Fruit fly (Drosophila melanogaster) whole organism, embryonic: ENCODE data around the gene Chd64.

Experiments
- Ada2b ChIP-seq: fragments of 200-800 bp; sonication (Bioruptor generic); IDR thresholded peaks from 2 replicates; pipeline ENCODE4 v1.3.6; 2022; ENCODE audit warnings: missing biosample characterization, missing genetic modification characterization
- CG11560 ChIP-seq: fragments of 200-800 bp; sonication (Bioruptor generic); IDR thresholded peaks from 3 replicates; pipeline ENCODE4 v1.3.6; 2022; ENCODE audit warnings: missing biosample characterization, missing genetic modification characterization
- CG11695 ChIP-seq: fragments of 200-800 bp; sonication (Bioruptor generic); IDR thresholded peaks from 3 replicates; pipeline ENCODE4 v1.3.6; 2022; ENCODE audit warnings: missing biosample characterization, missing genetic modification characterization
- CG12219 ChIP-seq: fragments of 200-800 bp; sonication (Bioruptor generic); optimal IDR thresholded peaks from 3 replicates; lab custom pipeline; 2018; ENCODE audit warnings: missing biosample characterization, mild to moderate bottlenecking, missing genetic modification characterization
- CG12299 ChIP-seq: fragments of 200-800 bp; sonication (Bioruptor generic); optimal IDR thresholded peaks from 2 replicates; lab custom pipeline; 2018; ENCODE audit warnings: missing biosample characterization, mild to moderate bottlenecking, missing genetic modification characterization
- CG13624 ChIP-seq: fragments of 200-800 bp; sonication (Bioruptor generic); optimal IDR thresholded peaks from 2 replicates; lab custom pipeline; 2016; ENCODE audit warnings: missing biosample characterization, missing genetic modification characterization
- CG1647 ChIP-seq: fragments of 200-800 bp; sonication (Bioruptor generic); optimal IDR thresholded peaks from 3 replicates; lab custom pipeline; 2016; ENCODE audit warnings: missing biosample characterization, missing genetic modification characterization
- CG17612 ChIP-seq: fragments of 200-800 bp; sonication (Bioruptor generic); IDR thresholded peaks from 2 replicates; pipeline ENCODE4 v1.3.6; 2022; ENCODE audit warnings: missing biosample characterization, missing genetic modification characterization
- CG18476 ChIP-seq: fragments of 200-800 bp; sonication (Bioruptor generic); optimal IDR thresholded peaks from 2 replicates; lab custom pipeline; 2016; ENCODE audit warnings: missing biosample characterization, mild to moderate bottlenecking, missing genetic modification characterization
- CG2202 ChIP-seq: fragments of 200-800 bp; sonication (Bioruptor generic); optimal IDR thresholded peaks from 2 replicates; lab custom pipeline; 2018; ENCODE audit warnings: missing biosample characterization, mild to moderate bottlenecking, missing genetic modification characterization
- CG2712 ChIP-seq: fragments of 200-800 bp; optimal IDR thresholded peaks from 3 replicates; lab custom pipeline; 2019; ENCODE audit warnings: missing biosample characterization, mild to moderate bottlenecking, missing genetic modification characterization, moderate library complexity
- CG30431 ChIP-seq: fragments of 200-800 bp; sonication (Bioruptor generic); optimal IDR thresholded peaks from 2 replicates; lab custom pipeline; 2017; ENCODE audit warnings: missing biosample characterization, missing genetic modification characterization
- CG31441 ChIP-seq: fragments of 200-800 bp; sonication (Bioruptor generic); IDR thresholded peaks from 2 replicates; pipeline ENCODE4 v1.3.6; 2022; ENCODE audit warnings: missing biosample characterization, missing genetic modification characterization
- CG3163 ChIP-seq: fragments of 200-800 bp; sonication (Bioruptor generic); optimal IDR thresholded peaks from 3 replicates; lab custom pipeline; 2016; ENCODE audit warnings: missing biosample characterization, missing genetic modification characterization
- CG3838 ChIP-seq: fragments of 200-800 bp; sonication (Bioruptor generic); optimal IDR thresholded peaks from 3 replicates; lab custom pipeline; 2016; ENCODE audit warnings: missing biosample characterization, missing genetic modification characterization
- CG4730 ChIP-seq: fragments of 200-800 bp; sonication (Bioruptor generic); IDR thresholded peaks from 2 replicates; pipeline ENCODE4 v1.3.6; 2022; ENCODE audit warnings: missing biosample characterization, missing genetic modification characterization
- CG6254 ChIP-seq: fragments of 200-800 bp; sonication (Bioruptor generic); optimal IDR thresholded peaks from 3 replicates; lab custom pipeline; 2017; ENCODE audit warnings: mild to moderate bottlenecking, missing biosample characterization, missing genetic modification reagents, missing genetic modification characterization
- CG6813 ChIP-seq: fragments of 200-800 bp; sonication (Bioruptor generic); optimal IDR thresholded peaks from 2 replicates; lab custom pipeline; 2017; ENCODE audit warnings: missing biosample characterization, missing genetic modification characterization, mild to moderate bottlenecking, moderate library complexity, missing genetic modification reagents
- CG7963 ChIP-seq: fragments of 200-800 bp; sonication (Bioruptor generic); IDR thresholded peaks from 3 replicates; pipeline ENCODE4 v1.3.6; 2022; ENCODE audit warnings: missing biosample characterization, missing genetic modification characterization; ENCODE audit not compliant: partially characterized antibody
- CG7987 ChIP-seq: fragments of 200-800 bp; sonication (Bioruptor generic); optimal IDR thresholded peaks from 2 replicates; lab custom pipeline; 2018; ENCODE audit warnings: missing biosample characterization, mild to moderate bottlenecking, missing genetic modification characterization, moderate library complexity
- CG9817 ChIP-seq: fragments of 200-800 bp; sonication (Bioruptor generic); optimal IDR thresholded peaks from 2 replicates; lab custom pipeline; 2018; ENCODE audit warnings: missing biosample characterization, mild to moderate bottlenecking, missing genetic modification characterization, moderate library complexity
- CkIIα-i1 ChIP-seq: fragments of 200-800 bp; sonication (Bioruptor generic); IDR thresholded peaks from 2 replicates; pipeline ENCODE4 v1.3.6; 2022; ENCODE audit warnings: missing biosample characterization, missing genetic modification characterization
- MBD-R2 ChIP-seq: fragments of 200-800 bp; sonication (Bioruptor generic); IDR thresholded peaks from 2 replicates; pipeline ENCODE4 v1.3.6; 2022; ENCODE audit warnings: missing biosample characterization, missing genetic modification characterization
- MTF-1 ChIP-seq: fragments of 200-800 bp; sonication (Bioruptor generic); optimal IDR thresholded peaks from 2 replicates; lab custom pipeline; 2018; ENCODE audit warnings: missing biosample characterization, mild to moderate bottlenecking, missing genetic modification characterization, borderline replicate concordance
- Med ChIP-seq: fragments of 200-800 bp; sonication (Bioruptor generic); peaks from one replicate; lab custom pipeline; 2016; ENCODE audit warnings: missing biosample characterization, missing genetic modification characterization, mild to moderate bottlenecking, inconsistent platforms, moderate library complexity
- Mes4 ChIP-seq: fragments of 200-800 bp; sonication (Bioruptor generic); optimal IDR thresholded peaks from 2 replicates; lab custom pipeline; 2016; ENCODE audit warnings: missing biosample characterization, missing genetic modification characterization
- Opbp ChIP-seq: fragments of 200-800 bp; sonication (Bioruptor generic); IDR thresholded peaks from 3 replicates; pipeline ENCODE4 v1.3.6; 2022; ENCODE audit warnings: missing biosample characterization, missing genetic modification characterization; ENCODE audit not compliant: partially characterized antibody
- YL-1 ChIP-seq: fragments of 200-800 bp; sonication (Bioruptor generic); optimal IDR thresholded peaks from 3 replicates; lab custom pipeline; 2017; ENCODE audit warnings: missing biosample characterization, mild to moderate bottlenecking, missing genetic modification characterization
- aop ChIP-seq: fragments of 200-800 bp; sonication (Bioruptor generic); IDR thresholded peaks from 2 replicates; pipeline ENCODE4 v1.3.6; 2022; ENCODE audit warnings: missing biosample characterization, missing genetic modification characterization
- caup ChIP-seq: fragments of 200-800 bp; sonication (Bioruptor generic); optimal IDR thresholded peaks from 3 replicates; lab custom pipeline; 2017; ENCODE audit warnings: missing biosample characterization, mild to moderate bottlenecking, missing genetic modification characterization, moderate library complexity; ENCODE audit not compliant: severe bottlenecking
- dmrt99B ChIP-seq: fragments of 200-800 bp; sonication (Bioruptor generic); optimal IDR thresholded peaks from 2 replicates; lab custom pipeline; 2018; ENCODE audit warnings: missing biosample characterization, mild to moderate bottlenecking, missing genetic modification characterization, moderate library complexity
- ewg ChIP-seq: fragments of 200-800 bp; sonication (Bioruptor generic); optimal IDR thresholded peaks from 3 replicates; lab custom pipeline; 2017; ENCODE audit warnings: mild to moderate bottlenecking, missing biosample characterization, missing genetic modification reagents, missing genetic modification characterization
- ftz-f1 ChIP-seq: fragments of 200-800 bp; sonication (Bioruptor generic); optimal IDR thresholded peaks from 2 replicates; lab custom pipeline; 2016; ENCODE audit warnings: missing biosample characterization, missing genetic modification characterization
- hth ChIP-seq: fragments of >200 bp; optimal IDR thresholded peaks from 2 replicates; lab custom pipeline; 2017; ENCODE audit warnings: inconsistent platforms
- ind ChIP-seq: fragments of 200-800 bp; sonication (Bioruptor generic); optimal IDR thresholded peaks from 3 replicates; lab custom pipeline; 2016; ENCODE audit warnings: missing biosample characterization, missing genetic modification characterization
- knrl ChIP-seq: fragments of 200-800 bp; sonication (Bioruptor generic); IDR thresholded peaks from 3 replicates; pipeline ENCODE4 v1.3.6; 2022; ENCODE audit warnings: missing biosample characterization, missing genetic modification characterization; ENCODE audit not compliant: partially characterized antibody
- lab ChIP-seq: fragments of 200-800 bp; sonication (Bioruptor generic); optimal IDR thresholded peaks from 3 replicates; lab custom pipeline; 2017; ENCODE audit warnings: missing biosample characterization, missing genetic modification characterization, mild to moderate bottlenecking, moderate library complexity, missing genetic modification reagents
- mam ChIP-seq: fragments of 200-800 bp; sonication (Bioruptor generic); optimal IDR thresholded peaks from 3 replicates; lab custom pipeline; 2016; ENCODE audit warnings: missing biosample characterization, missing genetic modification characterization
- mld ChIP-seq: fragments of 200-800 bp; sonication (Bioruptor generic); IDR thresholded peaks from 3 replicates; pipeline ENCODE4 v1.3.6; 2022; ENCODE audit warnings: missing biosample characterization, missing genetic modification characterization; ENCODE audit not compliant: partially characterized antibody
- org-1 ChIP-seq: fragments of 200-800 bp; sonication (Bioruptor generic); optimal IDR thresholded peaks from 2 replicates; lab custom pipeline; 2017; ENCODE audit warnings: missing biosample characterization, missing genetic modification characterization
- pan ChIP-seq, 4 experiments: fragments of >200 bp in 3 of 4; fragments of 200-800 bp in 1 of 4; sonication (Bioruptor generic) in 1 of 4; optimal IDR thresholded peaks in 3 of 4; IDR thresholded peaks in 1 of 4; 2 replicates each; pipeline versions ENCODE4 v1.3.6 to Lab custom; 2017 to 2022; ENCODE audit warnings: missing biosample characterization in 2 of 4, missing genetic modification characterization in 2 of 4, mixed read lengths in 1 of 4
- pita ChIP-seq: fragments of 200-800 bp; sonication (Bioruptor generic); optimal IDR thresholded peaks from 2 replicates; lab custom pipeline; 2017; ENCODE audit warnings: missing biosample characterization, mild to moderate bottlenecking, missing genetic modification characterization
- repo ChIP-seq: fragments of 200-800 bp; sonication (Bioruptor generic); optimal IDR thresholded peaks from 2 replicates; lab custom pipeline; 2016; ENCODE audit warnings: missing biosample characterization, missing genetic modification characterization
- run ChIP-seq: fragments of 200-800 bp; sonication (Bioruptor generic); optimal IDR thresholded peaks from 3 replicates; lab custom pipeline; 2018; ENCODE audit warnings: missing biosample characterization, mild to moderate bottlenecking, missing genetic modification characterization
- salm ChIP-seq: fragments of 200-800 bp; sonication (Bioruptor generic); optimal IDR thresholded peaks from 2 replicates; lab custom pipeline; 2018; ENCODE audit warnings: missing biosample characterization, mild to moderate bottlenecking, missing genetic modification characterization
- sens ChIP-seq: fragments of 200-800 bp; sonication (Bioruptor generic); peaks from one replicate; lab custom pipeline; 2016; ENCODE audit warnings: missing biosample characterization, missing genetic modification characterization
- zen2 ChIP-seq: fragments of 200-800 bp; sonication (Bioruptor generic); IDR thresholded peaks from 3 replicates; pipeline ENCODE4 v1.3.6; 2022; ENCODE audit warnings: missing biosample characterization, missing genetic modification characterization; ENCODE audit not compliant: partially characterized antibody
- zf30C ChIP-seq: fragments of 200-800 bp; sonication (Bioruptor generic); optimal IDR thresholded peaks from 3 replicates; lab custom pipeline; 2018; ENCODE audit warnings: missing biosample characterization, mild to moderate bottlenecking, missing genetic modification characterization

The Chd64 gene

DNA sequence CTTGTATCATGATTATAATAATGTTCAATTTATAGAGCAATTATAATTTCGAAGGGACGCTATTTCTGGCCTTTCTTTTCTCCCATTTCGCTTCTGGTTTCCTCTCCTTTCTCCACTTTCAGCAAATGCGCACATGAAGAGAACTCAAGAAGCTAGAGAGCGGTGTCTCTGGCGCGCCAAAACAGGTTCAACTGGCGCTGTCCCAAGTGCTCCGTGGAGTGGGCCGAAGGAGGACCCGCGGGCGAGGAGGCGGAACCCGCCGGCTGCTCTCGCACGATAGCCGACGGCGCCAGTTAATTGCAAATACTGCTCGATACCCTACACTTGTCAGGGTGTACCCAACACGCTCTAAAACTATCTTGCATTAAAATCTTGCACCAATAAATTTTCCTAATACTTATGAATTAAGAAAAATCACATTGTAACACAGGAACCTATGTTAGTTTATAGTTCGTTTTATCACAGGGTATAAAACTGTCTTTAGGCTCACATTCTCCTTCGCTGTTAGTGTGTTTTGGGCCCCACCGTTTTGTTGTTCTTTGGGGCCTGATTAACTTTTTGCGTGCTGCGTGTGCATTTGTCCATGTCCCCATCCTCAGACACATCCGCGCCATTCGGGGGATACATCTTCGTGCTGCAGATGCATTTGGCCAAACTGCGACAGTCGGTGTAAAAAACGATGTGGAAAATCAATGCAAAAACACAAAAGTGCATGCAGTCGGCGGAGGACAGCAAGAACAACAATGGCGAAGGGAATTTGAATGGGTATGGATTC lies 51.8 kb downstream of the Chd64 start (continued):
- TF ChIP-seq run (tag; lab: Kevin White, UChicago), result peak; percentile 65
- TF ChIP-seq Opbp (GFP tag; lab: Robert Waterston, UW), result no peak
- TF ChIP-seq CG3838, result peak; percentile 36
- peak; percentile 71 for TF ChIP-seq CG3163 (GFP tag; lab: Kevin White, UChicago)
- TF ChIP-seq repo (GFP tag; lab: Kevin White, UChicago), result peak; percentile 76
- TF ChIP-seq zen2 (GFP tag; lab: Robert Waterston, UW), result no peak
- TF ChIP-seq CG12299 (tag; lab: Kevin White, UChicago), result peak; percentile 60
- peak; percentile 80 for TF ChIP-seq CG31441 (GFP tag; lab: Robert Waterston, UW)
- TF ChIP-seq YL-1 (GFP tag; lab: Kevin White, UChicago), result no peak
- TF ChIP-seq ind (GFP tag; lab: Kevin White, UChicago), result peak; percentile 92
- peak; percentile 90 for TF ChIP-seq CG4730 (GFP tag; lab: Robert Waterston, UW)
- peak; percentile 87 for TF ChIP-seq CG11695
- no peak for TF ChIP-seq hth (lab: Kevin White, UChicago)
- TF ChIP-seq CG12219, result peak; percentile 88
- TF ChIP-seq CG2712 (tag; lab: Kevin White, UChicago), result no peak
- TF ChIP-seq CG30431 (GFP tag; lab: Kevin White, UChicago), result peak; percentile 81
- TF ChIP-seq salm (tag; lab: Kevin White, UChicago), result peak; percentile 72
- no peak for TF ChIP-seq CG7963 (GFP tag; lab: Robert Waterston, UW)
- TF ChIP-seq CG2202 (tag; lab: Kevin White, UChicago), result no peak
- TF ChIP-seq Med (GFP tag; lab: Kevin White, UChicago), result peak; percentile 99
- peak; percentile 79 for TF ChIP-seq Mes4 (GFP tag; lab: Kevin White, UChicago)
- peak; percentile 62 for TF ChIP-seq CG18476 (GFP tag; lab: Kevin White, UChicago)
- TF ChIP-seq pita (GFP tag; lab: Kevin White, UChicago), result no peak
- TF ChIP-seq caup (GFP tag; lab: Kevin White, UChicago), result peak; percentile 89
- TF ChIP-seq sens (GFP tag; lab: Kevin White, UChicago), result peak; percentile 92
- TF ChIP-seq CkIIα-i1 (GFP tag; lab: Robert Waterston, UW), result no peak; the same call in 1 of the 2 replicates
- TF ChIP-seq CG7987 (GFP tag; lab: Kevin White, UChicago), result peak; percentile 64
- peak; percentile 87 for TF ChIP-seq dmrt99B (tag; lab: Kevin White, UChicago)
- TF ChIP-seq CG6254 (GFP tag; lab: Kevin White, UChicago), result peak; percentile 54
- peak; percentile 73 for TF ChIP-seq MTF-1 (GFP tag; lab: Kevin White, UChicago)
- peak; percentile 95 for TF ChIP-seq Ada2b (GFP tag; lab: Robert Waterston, UW)
- TF ChIP-seq mam (GFP tag; lab: Kevin White, UChicago), result peak; percentile 85
- peak; percentile 88 for TF ChIP-seq CG17612
- TF ChIP-seq aop (GFP tag; lab: Robert Waterston, UW), result peak; percentile 70; the same call in 1 of the 2 replicates
- TF ChIP-seq CG11560 (tag; lab: Robert Waterston, UW), result peak; percentile 82
- TF ChIP-seq zf30C (GFP tag; lab: Kevin White, UChicago), result no peak
- TF ChIP-seq CG6813 (GFP tag; lab: Kevin White, UChicago), result peak; percentile 70
- peak; percentile 94 for TF ChIP-seq lab
- no peak for TF ChIP-seq mld
- peak; percentile 72 for TF ChIP-seq CG1647 (GFP tag; lab: Kevin White, UChicago)
- no peak for TF ChIP-seq knrl (GFP tag; lab: Robert Waterston, UW)
- TF ChIP-seq CG9817 (tag; lab: Kevin White, UChicago), result peak; percentile 87
- peak; percentile 63 for TF ChIP-seq org-1
- TF ChIP-seq ewg (GFP tag; lab: Kevin White, UChicago), result peak; percentile 76
- no peak for TF ChIP-seq pan (optimal IDR thresholded peaks at IDR 0.05; lab: Kevin White, UChicago)
- TF ChIP-seq pan (GFP tag; optimal IDR thresholded peaks at IDR 0.05 in 1 of 2, IDR thresholded peaks at IDR 0.05 in 1 of 2), result peak in 1 of 2 experiments; percentile 94
- TF ChIP-seq ftz-f1, result no peak
- TF ChIP-seq CG13624 (GFP tag; lab: Kevin White, UChicago), result peak; percentile 94
- TF ChIP-seq MBD-R2, result peak; percentile 73
